Fruit fly (Drosophila melanogaster) whole organism, embryonic: ENCODE data around the gene CG33287.

Experiments used
- Asciz ChIP-seq: fragments of 200-800 bp; sonication (Bioruptor generic); optimal IDR thresholded peaks from 2 replicates; lab custom pipeline; 2017; ENCODE audit warnings: missing biosample characterization, mild to moderate bottlenecking, missing genetic modification characterization, missing genetic modification reagents
- CG10209 ChIP-seq: fragments of 200-800 bp; sonication (Bioruptor generic); optimal IDR thresholded peaks from 3 replicates; lab custom pipeline; 2017; ENCODE audit warnings: missing biosample characterization, mild to moderate bottlenecking, missing genetic modification characterization, missing genetic modification reagents
- CG10959 ChIP-seq: fragments of 200-800 bp; sonication (Bioruptor generic); IDR thresholded peaks from 2 replicates; pipeline ENCODE4 v1.3.6; 2022; ENCODE audit warnings: missing biosample characterization, missing genetic modification characterization
- CG11723 ChIP-seq: fragments of 200-800 bp; sonication (Bioruptor generic); optimal IDR thresholded peaks from 2 replicates; lab custom pipeline; 2017; ENCODE audit warnings: missing biosample characterization, mild to moderate bottlenecking, missing genetic modification characterization
- CG12391 ChIP-seq: fragments of 200-800 bp; sonication (Bioruptor generic); optimal IDR thresholded peaks from 3 replicates; lab custom pipeline; 2018; ENCODE audit warnings: missing biosample characterization, mild to moderate bottlenecking, missing genetic modification characterization, moderate library complexity
- CG14965 ChIP-seq: fragments of 200-800 bp; sonication (Bioruptor generic); optimal IDR thresholded peaks from 2 replicates; lab custom pipeline; 2016; ENCODE audit warnings: missing biosample characterization, missing genetic modification characterization, borderline replicate concordance
- CG16779 ChIP-seq: fragments of 200-800 bp; sonication (Bioruptor generic); IDR thresholded peaks from 2 replicates; pipeline ENCODE4 v1.3.6; 2022; ENCODE audit warnings: missing biosample characterization, missing genetic modification characterization
- CG17186 ChIP-seq: fragments of 200-800 bp; sonication (Bioruptor generic); optimal IDR thresholded peaks from 3 replicates; lab custom pipeline; 2017; ENCODE audit warnings: missing biosample characterization, missing genetic modification reagents, missing genetic modification characterization
- CG17359 ChIP-seq: fragments of 200-800 bp; sonication (Bioruptor generic); optimal IDR thresholded peaks from 3 replicates; lab custom pipeline; 2018; ENCODE audit warnings: missing biosample characterization, mild to moderate bottlenecking, missing genetic modification characterization, moderate library complexity
- CG17568 ChIP-seq: fragments of 200-800 bp; sonication (Bioruptor generic); optimal IDR thresholded peaks from 2 replicates; lab custom pipeline; 2018; ENCODE audit warnings: missing biosample characterization, mild to moderate bottlenecking, missing genetic modification characterization, moderate library complexity
- CG18619 ChIP-seq: fragments of 200-800 bp; sonication (Bioruptor generic); optimal IDR thresholded peaks from 3 replicates; lab custom pipeline; 2017; ENCODE audit warnings: missing biosample characterization, mild to moderate bottlenecking, missing genetic modification characterization
- CG2116 ChIP-seq: fragments of 200-800 bp; sonication (Bioruptor generic); optimal IDR thresholded peaks from 3 replicates; lab custom pipeline; 2018; ENCODE audit warnings: missing biosample characterization, mild to moderate bottlenecking, missing genetic modification characterization
- CG2120 ChIP-seq: fragments of 200-800 bp; sonication (Bioruptor generic); optimal IDR thresholded peaks from 3 replicates; lab custom pipeline; 2016; ENCODE audit warnings: missing biosample characterization, missing genetic modification characterization
- CG2202 ChIP-seq: fragments of 200-800 bp; sonication (Bioruptor generic); optimal IDR thresholded peaks from 2 replicates; lab custom pipeline; 2018; ENCODE audit warnings: missing biosample characterization, mild to moderate bottlenecking, missing genetic modification characterization
- CG2678 ChIP-seq: fragments of 200-800 bp; sonication (Bioruptor generic); optimal IDR thresholded peaks from 3 replicates; lab custom pipeline; 2019; ENCODE audit warnings: missing biosample characterization, mild to moderate bottlenecking, missing genetic modification characterization, moderate library complexity
- CG3847 ChIP-seq: fragments of 200-800 bp; sonication (Bioruptor generic); IDR thresholded peaks from 2 replicates; pipeline ENCODE4 v1.3.6; 2022; ENCODE audit warnings: missing biosample characterization, missing genetic modification characterization
- CG5180 ChIP-seq: fragments of 200-800 bp; sonication (Bioruptor generic); optimal IDR thresholded peaks from 3 replicates; lab custom pipeline; 2017; ENCODE audit warnings: missing biosample characterization, missing genetic modification characterization, mild to moderate bottlenecking, moderate library complexity, missing genetic modification reagents
- CG6254 ChIP-seq: fragments of 200-800 bp; sonication (Bioruptor generic); optimal IDR thresholded peaks from 3 replicates; lab custom pipeline; 2017; ENCODE audit warnings: mild to moderate bottlenecking, missing biosample characterization, missing genetic modification reagents, missing genetic modification characterization
- CG6765 ChIP-seq: fragments of 200-800 bp; sonication (Bioruptor generic); optimal IDR thresholded peaks from 3 replicates; lab custom pipeline; 2017; ENCODE audit warnings: missing biosample characterization, mild to moderate bottlenecking, missing genetic modification characterization
- CG7987 ChIP-seq: fragments of 200-800 bp; sonication (Bioruptor generic); optimal IDR thresholded peaks from 2 replicates; lab custom pipeline; 2018; ENCODE audit warnings: missing biosample characterization, mild to moderate bottlenecking, missing genetic modification characterization, moderate library complexity
- CG8290 ChIP-seq, 3 experiments: fragments of 200-800 bp; sonication (Bioruptor generic); optimal IDR thresholded peaks; 2 replicates each; lab custom pipeline; 2016 to 2019; ENCODE audit warnings: missing biosample characterization in 3 of 3, missing genetic modification characterization in 3 of 3, mild to moderate bottlenecking in 2 of 3, moderate library complexity in 1 of 3
- CHES-1-like ChIP-seq: fragments of 200-800 bp; sonication (Bioruptor generic); optimal IDR thresholded peaks from 2 replicates; lab custom pipeline; 2016; ENCODE audit warnings: missing biosample characterization, missing genetic modification characterization
- D ChIP-seq, 2 experiments: fragments of 200-800 bp in 1 of 2; fragments of >200 bp in 1 of 2; sonication (Bioruptor generic) in 1 of 2; optimal IDR thresholded peaks; 2 replicates in 1 of 2; 3 replicates in 1 of 2; lab custom pipeline; 2017; ENCODE audit warnings: mild to moderate bottlenecking in 1 of 2, missing biosample characterization in 1 of 2, missing genetic modification characterization in 1 of 2, missing genetic modification reagents in 1 of 2
- H15 ChIP-seq: fragments of 200-800 bp; sonication (Bioruptor generic); IDR thresholded peaks from 3 replicates; pipeline ENCODE4 v1.3.6; 2022; ENCODE audit warnings: missing biosample characterization, missing genetic modification characterization
- Nf-YB ChIP-seq: fragments of 200-800 bp; sonication (Bioruptor generic); optimal IDR thresholded peaks from 3 replicates; lab custom pipeline; 2019; ENCODE audit warnings: missing biosample characterization, mild to moderate bottlenecking, missing genetic modification characterization, moderate library complexity
- Opbp ChIP-seq: fragments of 200-800 bp; sonication (Bioruptor generic); IDR thresholded peaks from 3 replicates; pipeline ENCODE4 v1.3.6; 2022; ENCODE audit warnings: missing biosample characterization, missing genetic modification characterization; ENCODE audit not compliant: partially characterized antibody
- PHDP ChIP-seq: fragments of 200-800 bp; sonication (Bioruptor generic); optimal IDR thresholded peaks from 3 replicates; lab custom pipeline; 2018; ENCODE audit warnings: missing biosample characterization, mild to moderate bottlenecking, missing genetic modification characterization, moderate library complexity
- Rfx ChIP-seq: fragments of 200-800 bp; sonication (Bioruptor generic); IDR thresholded peaks from 2 replicates; pipeline ENCODE4 v1.3.6; 2022; ENCODE audit warnings: missing biosample characterization, missing genetic modification characterization
- Six4 ChIP-seq: fragments of 200-800 bp; sonication (Bioruptor generic); optimal IDR thresholded peaks from 2 replicates; lab custom pipeline; 2016; ENCODE audit warnings: missing biosample characterization, missing genetic modification characterization
- Sox100B ChIP-seq: fragments of 200-800 bp; sonication (Bioruptor generic); optimal IDR thresholded peaks from 3 replicates; lab custom pipeline; 2018; ENCODE audit warnings: missing biosample characterization, mild to moderate bottlenecking, missing genetic modification characterization
- Sox102F ChIP-seq: fragments of 200-800 bp; sonication (Bioruptor generic); optimal IDR thresholded peaks from 2 replicates; lab custom pipeline; 2018; ENCODE audit warnings: missing biosample characterization, mild to moderate bottlenecking, missing genetic modification characterization, moderate library complexity
- Xrp1 ChIP-seq: fragments of 200-800 bp; sonication (Bioruptor generic); IDR thresholded peaks from 2 replicates; pipeline ENCODE4 v1.3.6; 2022; ENCODE audit warnings: missing biosample characterization, missing genetic modification characterization
- bcd ChIP-seq: fragments of 200-800 bp; sonication (Bioruptor generic); optimal IDR thresholded peaks from 2 replicates; lab custom pipeline; 2017; ENCODE audit warnings: missing biosample characterization, mild to moderate bottlenecking, missing genetic modification characterization
- caup ChIP-seq: fragments of 200-800 bp; sonication (Bioruptor generic); optimal IDR thresholded peaks from 3 replicates; lab custom pipeline; 2017; ENCODE audit warnings: missing biosample characterization, mild to moderate bottlenecking, missing genetic modification characterization, moderate library complexity; ENCODE audit not compliant: severe bottlenecking
- dmrt99B ChIP-seq: fragments of 200-800 bp; sonication (Bioruptor generic); optimal IDR thresholded peaks from 2 replicates; lab custom pipeline; 2018; ENCODE audit warnings: missing biosample characterization, mild to moderate bottlenecking, missing genetic modification characterization, moderate library complexity
- gcm ChIP-seq: fragments of 200-800 bp; sonication (Bioruptor generic); optimal IDR thresholded peaks from 2 replicates; lab custom pipeline; 2019; ENCODE audit warnings: missing biosample characterization, mild to moderate bottlenecking, missing genetic modification characterization, moderate library complexity
- grn ChIP-seq: fragments of 200-800 bp; sonication (Bioruptor generic); optimal IDR thresholded peaks from 3 replicates; lab custom pipeline; 2017; ENCODE audit warnings: missing biosample characterization, missing genetic modification characterization
- klu ChIP-seq: fragments of 200-800 bp; sonication (Bioruptor generic); IDR thresholded peaks from 2 replicates; pipeline ENCODE4 v1.3.6; 2022; ENCODE audit warnings: missing biosample characterization, missing genetic modification characterization
- kni ChIP-seq: fragments of 200-800 bp; sonication (Bioruptor generic); optimal IDR thresholded peaks from 3 replicates; lab custom pipeline; 2017; ENCODE audit warnings: mild to moderate bottlenecking, missing biosample characterization, missing genetic modification reagents, missing genetic modification characterization
- lola ChIP-seq, 3 experiments: fragments of >200 bp in 2 of 3; fragments of 200-800 bp in 1 of 3; sonication (Bioruptor generic) in 1 of 3; optimal IDR thresholded peaks; 2 replicates each; lab custom pipeline; 2017 to 2019; ENCODE audit warnings: missing biosample characterization in 3 of 3, missing genetic modification characterization in 3 of 3, mild to moderate bottlenecking in 1 of 3, moderate library complexity in 1 of 3
- nerfin-1 ChIP-seq: fragments of 200-800 bp; sonication (Bioruptor generic); optimal IDR thresholded peaks from 3 replicates; lab custom pipeline; 2019; ENCODE audit warnings: missing biosample characterization, mild to moderate bottlenecking, missing genetic modification characterization, moderate library complexity
- odd ChIP-seq: fragments of 200-800 bp; sonication (Bioruptor generic); optimal IDR thresholded peaks from 2 replicates; lab custom pipeline; 2017; ENCODE audit warnings: missing biosample characterization, mild to moderate bottlenecking, missing genetic modification characterization
- peb ChIP-seq: fragments of 200-800 bp; sonication (Bioruptor generic); IDR thresholded peaks from 2 replicates; pipeline ENCODE4 v1.3.6; 2022; ENCODE audit warnings: missing biosample characterization, missing genetic modification characterization
- sens ChIP-seq: fragments of 200-800 bp; sonication (Bioruptor generic); peaks from one replicate; lab custom pipeline; 2016; ENCODE audit warnings: missing biosample characterization, missing genetic modification characterization
- slbo ChIP-seq: fragments of 200-800 bp; sonication (Bioruptor generic); IDR thresholded peaks from 2 replicates; pipeline ENCODE4 v1.3.6; 2022; ENCODE audit warnings: missing biosample characterization, missing genetic modification characterization
- so ChIP-seq: fragments of 200-800 bp; sonication (Bioruptor generic); IDR thresholded peaks from 3 replicates; pipeline ENCODE4 v1.3.6; 2022; ENCODE audit warnings: missing biosample characterization, missing genetic modification characterization
- sr ChIP-seq: fragments of 200-800 bp; sonication (Bioruptor generic); IDR thresholded peaks from 3 replicates; pipeline ENCODE4 v1.3.6; 2022; ENCODE audit warnings: missing biosample characterization, missing genetic modification characterization
- tup ChIP-seq: fragments of 200-800 bp; sonication (Bioruptor generic); optimal IDR thresholded peaks from 2 replicates; lab custom pipeline; 2016; ENCODE audit warnings: missing biosample characterization, mild to moderate bottlenecking, missing genetic modification characterization, moderate library complexity

Gene CG33287

DNA sequence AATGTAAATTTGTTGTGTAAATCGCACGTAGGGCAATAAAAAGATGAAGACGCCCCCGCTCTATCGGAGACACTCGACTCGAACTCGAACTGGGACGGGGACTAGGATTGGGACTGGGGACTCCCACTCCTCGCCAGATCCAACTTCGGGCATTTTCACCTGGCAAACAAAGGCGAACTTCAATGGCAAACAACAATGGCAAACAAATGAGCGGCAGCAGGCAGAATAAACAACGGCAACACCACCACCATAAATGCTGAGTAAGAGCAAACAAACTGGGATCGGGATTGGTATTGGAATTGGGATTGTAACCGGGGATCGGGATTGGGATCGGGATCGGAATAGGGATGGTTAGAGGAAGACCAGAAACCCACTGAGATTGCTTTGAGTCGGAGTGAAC is 26.3 kb downstream of the CG33287 start (continued):
- TF ChIP-seq CG3847 (no peak), peb (GFP tag; lab: Robert Waterston, UW) (no peak), Six4 (GFP tag; lab: Kevin White, UChicago) (no peak), CG6254 (peak; percentile 21), CG16779 (no peak), CG11723 (GFP tag; lab: Kevin White, UChicago) (peak; percentile 22), CG2120 (GFP tag; lab: Kevin White, UChicago) (no peak), sr (GFP tag; lab: Robert Waterston, UW) (0 out of 3 replicates have a peak, but pooled peaks have one; percentile 30), CG5180 (GFP tag; lab: Kevin White, UChicago) (peak; percentile 16), nerfin-1 (tag; lab: Kevin White, UChicago) (no peak), CG2678 (tag; lab: Kevin White, UChicago) (peak; percentile 43), PHDP (peak; percentile 19), Sox100B (GFP tag; lab: Kevin White, UChicago) (peak; percentile 39), Opbp (GFP tag; lab: Robert Waterston, UW) (no peak), Xrp1 (peak; percentile 67), CG17186 (GFP tag; lab: Kevin White, UChicago) (peak; percentile 29), kni (GFP tag; lab: Kevin White, UChicago) (peak; percentile 79), odd (GFP tag; lab: Kevin White, UChicago) (peak; percentile 48), klu (no peak), CG14965 (GFP tag; lab: Kevin White, UChicago) (peak; percentile 32), CG2202 (tag; lab: Kevin White, UChicago) (peak; percentile 59), lola (GFP tag; optimal IDR thresholded peaks at IDR 0.05; lab: Kevin White, UChicago) (peak in 1 of 3 experiments; percentile 26), Rfx (no peak), Asciz (GFP tag; lab: Kevin White, UChicago) (peak; percentile 50), Nf-YB (GFP tag; lab: Kevin White, UChicago) (peak; percentile 6), D (optimal IDR thresholded peaks at IDR 0.05; lab: Kevin White, UChicago) (no peak), D (GFP tag; optimal IDR thresholded peaks at IDR 0.05; lab: Kevin White, UChicago) (peak; percentile 58), tup (peak; percentile 45), so (GFP tag; lab: Robert Waterston, UW) (peak; percentile 51; the same call in 1 of the 3 replicates), slbo (GFP tag; lab: Robert Waterston, UW) (no peak), dmrt99B (tag; lab: Kevin White, UChicago) (peak; percentile 5), CG10209 (GFP tag; lab: Kevin White, UChicago) (peak; percentile 60), CG12391 (tag; lab: Kevin White, UChicago) (peak; percentile 19), Sox102F (no peak), CG8290 (GFP tag; optimal IDR thresholded peaks at IDR 0.05; lab: Kevin White, UChicago) (peak; percentile 31), CG8290 (tag; optimal IDR thresholded peaks at IDR 0.05; lab: Kevin White, UChicago) (peak; percentile 3 to 21), CG2116 (peak; percentile 22), CG6765 (GFP tag; lab: Kevin White, UChicago) (no peak), bcd (GFP tag; lab: Kevin White, UChicago) (peak; percentile 24), CG10959 (GFP tag; lab: Robert Waterston, UW) (peak; percentile 17; the same call in 1 of the 2 replicates), CG7987 (GFP tag; lab: Kevin White, UChicago) (peak; percentile 42), CHES-1-like (GFP tag; lab: Kevin White, UChicago) (peak; percentile 8), grn (GFP tag; lab: Kevin White, UChicago) (peak; percentile 29), gcm (GFP tag; lab: Kevin White, UChicago) (peak; percentile 44), CG18619 (peak; percentile 4), sens (GFP tag; lab: Kevin White, UChicago) (peak; percentile 85), CG17359 (tag; lab: Kevin White, UChicago) (peak; percentile 34), caup (peak; percentile 8), H15 (GFP tag; lab: Robert Waterston, UW) (no peak), CG17568 (GFP tag; lab: Kevin White, UChicago) (peak; percentile 54)
